Fruit fly (Drosophila melanogaster) S2 (cell line): ENCODE results near the gene Unc-115a.

Experiments
- CG8478 ChIP-seq: fragments of >200 bp; optimal IDR thresholded peaks from 2 replicates; lab custom pipeline; 2018
- CTCF ChIP-seq, 2 experiments: fragments of >200 bp; optimal IDR thresholded peaks; 2 replicates each; lab custom pipeline; 2018

DNA sequence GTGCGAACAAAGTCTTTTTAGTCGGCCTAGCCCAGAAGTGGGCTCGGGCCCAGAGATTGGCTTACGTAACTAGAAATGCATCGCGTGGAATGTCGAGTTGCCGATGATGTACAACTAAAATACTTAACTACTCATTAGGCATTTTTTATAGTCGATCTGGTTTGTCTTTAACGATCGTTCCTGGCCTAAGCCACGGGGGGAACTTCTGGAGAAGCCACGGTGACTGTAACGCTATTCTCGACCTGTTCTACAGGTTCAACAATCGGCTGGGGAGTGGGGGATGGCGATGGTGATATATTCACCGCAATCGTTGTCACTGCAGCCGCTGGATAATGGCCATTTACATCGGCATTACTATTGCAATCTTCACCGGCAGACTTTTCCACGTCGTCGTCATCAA is 41.0 kb upstream of the Unc-115a start, which contains the start of gene CG34409:
- TF ChIP-seq CG8478 (lab: Kevin White, UChicago) (no peak), CTCF (optimal IDR thresholded peaks at IDR 0.05; lab: Kevin White, UChicago) (no peak)
